Fruit fly (Drosophila melanogaster) whole organism, embryonic: ENCODE measurements around the gene rho-5.

Source experiments
- Abd-B ChIP-seq: fragments of 200-800 bp; sonication (Bioruptor generic); optimal IDR thresholded peaks from 2 replicates; lab custom pipeline; 2018; ENCODE audit warnings: missing biosample characterization, mild to moderate bottlenecking, missing genetic modification characterization, moderate library complexity
- Aef1 ChIP-seq: fragments of 200-800 bp; sonication (Bioruptor generic); IDR thresholded peaks from 3 replicates; pipeline ENCODE4 v1.3.6; 2022; ENCODE audit warnings: missing biosample characterization, missing genetic modification characterization
- B-H2 ChIP-seq: fragments of 200-800 bp; sonication (Bioruptor generic); optimal IDR thresholded peaks from 2 replicates; lab custom pipeline; 2018; ENCODE audit warnings: missing biosample characterization, mild to moderate bottlenecking, missing genetic modification characterization
- Bgb ChIP-seq: fragments of 200-800 bp; sonication (Bioruptor generic); IDR thresholded peaks from 2 replicates; pipeline ENCODE4 v1.3.6; 2022; ENCODE audit warnings: missing biosample characterization, missing genetic modification characterization; ENCODE audit not compliant: partially characterized antibody
- CG10267 ChIP-seq: fragments of 200-800 bp; sonication (Bioruptor generic); optimal IDR thresholded peaks from 2 replicates; lab custom pipeline; 2018; ENCODE audit warnings: missing biosample characterization, mild to moderate bottlenecking, missing genetic modification characterization, moderate library complexity
- CG10321 ChIP-seq: fragments of 200-800 bp; sonication (Bioruptor generic); IDR thresholded peaks from 2 replicates; pipeline ENCODE4 v1.3.6; 2022; ENCODE audit warnings: missing biosample characterization, missing genetic modification characterization
- CG10979 ChIP-seq: fragments of 200-800 bp; sonication (Bioruptor generic); optimal IDR thresholded peaks from 2 replicates; lab custom pipeline; 2018; ENCODE audit warnings: missing biosample characterization, mild to moderate bottlenecking, missing genetic modification characterization, moderate library complexity
- CG12744 ChIP-seq: fragments of 200-800 bp; sonication (Bioruptor generic); optimal IDR thresholded peaks from 2 replicates; lab custom pipeline; 2016; ENCODE audit warnings: missing biosample characterization, missing genetic modification characterization
- CG12942 ChIP-seq: fragments of 200-800 bp; sonication (Bioruptor generic); optimal IDR thresholded peaks from 3 replicates; lab custom pipeline; 2016; ENCODE audit warnings: missing biosample characterization, missing genetic modification characterization
- CG14667 ChIP-seq: fragments of 200-800 bp; sonication (Bioruptor generic); IDR thresholded peaks from 2 replicates; pipeline ENCODE4 v1.3.6; 2022; ENCODE audit warnings: missing biosample characterization, missing genetic modification characterization
- CG15696 ChIP-seq: fragments of 200-800 bp; sonication (Bioruptor generic); optimal IDR thresholded peaks from 2 replicates; lab custom pipeline; 2019; ENCODE audit warnings: missing biosample characterization, mild to moderate bottlenecking, missing genetic modification characterization, moderate library complexity
- CG17385 ChIP-seq: fragments of 200-800 bp; sonication (Bioruptor generic); optimal IDR thresholded peaks from 3 replicates; lab custom pipeline; 2018; ENCODE audit warnings: missing biosample characterization, mild to moderate bottlenecking, missing genetic modification characterization
- CG17568 ChIP-seq: fragments of 200-800 bp; sonication (Bioruptor generic); optimal IDR thresholded peaks from 2 replicates; lab custom pipeline; 2018; ENCODE audit warnings: missing biosample characterization, mild to moderate bottlenecking, missing genetic modification characterization, moderate library complexity
- CG30403 ChIP-seq: fragments of 200-800 bp; sonication (Bioruptor generic); optimal IDR thresholded peaks from 3 replicates; lab custom pipeline; 2016; ENCODE audit warnings: missing biosample characterization, missing genetic modification characterization
- CG3407 ChIP-seq: fragments of 200-800 bp; sonication (Bioruptor generic); optimal IDR thresholded peaks from 2 replicates; lab custom pipeline; 2018; ENCODE audit warnings: missing biosample characterization, mild to moderate bottlenecking, missing genetic modification characterization
- CG3995 ChIP-seq: fragments of 200-800 bp; sonication (Bioruptor generic); optimal IDR thresholded peaks from 3 replicates; lab custom pipeline; 2016; ENCODE audit warnings: missing biosample characterization, missing genetic modification characterization
- CG4707 ChIP-seq: fragments of 200-800 bp; sonication (Bioruptor generic); optimal IDR thresholded peaks from 2 replicates; lab custom pipeline; 2018; ENCODE audit warnings: missing biosample characterization, mild to moderate bottlenecking, missing genetic modification characterization, moderate library complexity
- CG7357 ChIP-seq: fragments of 200-800 bp; sonication (Bioruptor generic); IDR thresholded peaks from 3 replicates; pipeline ENCODE4 v1.3.6; 2022; ENCODE audit warnings: missing biosample characterization, missing genetic modification characterization
- CG7928 ChIP-seq: fragments of 200-800 bp; sonication (Bioruptor generic); optimal IDR thresholded peaks from 2 replicates; lab custom pipeline; 2017; ENCODE audit warnings: missing biosample characterization, mild to moderate bottlenecking, missing genetic modification characterization
- CG8359 ChIP-seq: fragments of 200-800 bp; sonication (Bioruptor generic); optimal IDR thresholded peaks from 2 replicates; lab custom pipeline; 2017; ENCODE audit warnings: missing biosample characterization, mild to moderate bottlenecking, missing genetic modification characterization, borderline replicate concordance
- CG8924 ChIP-seq: fragments of 200-800 bp; optimal IDR thresholded peaks from 3 replicates; lab custom pipeline; 2019; ENCODE audit warnings: missing biosample characterization, mild to moderate bottlenecking, missing genetic modification characterization, moderate library complexity
- CG8944 ChIP-seq: fragments of 200-800 bp; sonication (Bioruptor generic); optimal IDR thresholded peaks from 3 replicates; lab custom pipeline; 2016; ENCODE audit warnings: missing biosample characterization, missing genetic modification characterization
- CTCF ChIP-seq: fragments of 200-800 bp; sonication (Bioruptor generic); optimal IDR thresholded peaks from 2 replicates; lab custom pipeline; 2017; ENCODE audit warnings: missing biosample characterization, mild to moderate bottlenecking, missing genetic modification characterization, moderate library complexity
- CrebB ChIP-seq: fragments of 200-800 bp; sonication (Bioruptor generic); optimal IDR thresholded peaks from 3 replicates; lab custom pipeline; 2018; ENCODE audit warnings: missing biosample characterization, mild to moderate bottlenecking, missing genetic modification characterization
- Dbx ChIP-seq: fragments of 200-800 bp; sonication (Bioruptor generic); IDR thresholded peaks from 3 replicates; pipeline ENCODE4 v1.3.6; 2022; ENCODE audit warnings: missing biosample characterization, missing genetic modification characterization
- Drgx ChIP-seq: fragments of 200-800 bp; sonication (Bioruptor generic); IDR thresholded peaks from 2 replicates; pipeline ENCODE4 v1.3.6; 2022; ENCODE audit warnings: missing biosample characterization, missing genetic modification characterization
- ERR ChIP-seq: fragments of 200-800 bp; sonication (Bioruptor generic); optimal IDR thresholded peaks from 2 replicates; lab custom pipeline; 2016; ENCODE audit warnings: missing biosample characterization, missing genetic modification characterization
- Fer3 ChIP-seq: fragments of 200-800 bp; sonication (Bioruptor generic); optimal IDR thresholded peaks from 2 replicates; lab custom pipeline; 2018; ENCODE audit warnings: missing biosample characterization, mild to moderate bottlenecking, missing genetic modification characterization, moderate library complexity
- H15 ChIP-seq: fragments of 200-800 bp; sonication (Bioruptor generic); IDR thresholded peaks from 3 replicates; pipeline ENCODE4 v1.3.6; 2022; ENCODE audit warnings: missing biosample characterization, missing genetic modification characterization
- Kr ChIP-seq: fragments of 200-800 bp; sonication (Bioruptor generic); optimal IDR thresholded peaks from 2 replicates; lab custom pipeline; 2017; ENCODE audit warnings: missing biosample characterization, mild to moderate bottlenecking, missing genetic modification characterization
- Lpt ChIP-seq: fragments of >200 bp; optimal IDR thresholded peaks from 2 replicates; lab custom pipeline; 2018; ENCODE audit warnings: missing biosample characterization, missing genetic modification characterization
- Opbp ChIP-seq: fragments of 200-800 bp; sonication (Bioruptor generic); IDR thresholded peaks from 3 replicates; pipeline ENCODE4 v1.3.6; 2022; ENCODE audit warnings: missing biosample characterization, missing genetic modification characterization; ENCODE audit not compliant: partially characterized antibody
- PHDP ChIP-seq: fragments of 200-800 bp; sonication (Bioruptor generic); optimal IDR thresholded peaks from 3 replicates; lab custom pipeline; 2018; ENCODE audit warnings: missing biosample characterization, mild to moderate bottlenecking, missing genetic modification characterization, moderate library complexity
- Rx ChIP-seq: fragments of 200-800 bp; sonication (Bioruptor generic); IDR thresholded peaks from 2 replicates; pipeline ENCODE4 v1.3.6; 2022; ENCODE audit warnings: missing biosample characterization, missing genetic modification characterization
- Six4 ChIP-seq: fragments of 200-800 bp; sonication (Bioruptor generic); optimal IDR thresholded peaks from 2 replicates; lab custom pipeline; 2016; ENCODE audit warnings: missing biosample characterization, missing genetic modification characterization
- ab ChIP-seq: fragments of 200-800 bp; sonication (Bioruptor generic); optimal IDR thresholded peaks from 2 replicates; lab custom pipeline; 2016; ENCODE audit warnings: missing biosample characterization, missing genetic modification characterization
- aop ChIP-seq: fragments of 200-800 bp; sonication (Bioruptor generic); IDR thresholded peaks from 2 replicates; pipeline ENCODE4 v1.3.6; 2022; ENCODE audit warnings: missing biosample characterization, missing genetic modification characterization
- bcd ChIP-seq: fragments of 200-800 bp; sonication (Bioruptor generic); optimal IDR thresholded peaks from 2 replicates; lab custom pipeline; 2017; ENCODE audit warnings: missing biosample characterization, mild to moderate bottlenecking, missing genetic modification characterization
- corto ChIP-seq: fragments of 200-800 bp; sonication (Bioruptor generic); optimal IDR thresholded peaks from 2 replicates; lab custom pipeline; 2016; ENCODE audit warnings: missing biosample characterization, mild to moderate bottlenecking, missing genetic modification characterization, moderate library complexity
- gce ChIP-seq: fragments of 200-800 bp; sonication (Bioruptor generic); IDR thresholded peaks from 3 replicates; pipeline ENCODE4 v1.3.6; 2022; ENCODE audit warnings: missing biosample characterization, missing genetic modification characterization
- gt ChIP-seq: fragments of 200-800 bp; sonication (Bioruptor generic); IDR thresholded peaks from 2 replicates; pipeline ENCODE4 v1.3.6; 2022; ENCODE audit warnings: missing biosample characterization, missing genetic modification characterization
- her ChIP-seq: fragments of 200-800 bp; sonication (Bioruptor generic); optimal IDR thresholded peaks from 2 replicates; lab custom pipeline; 2016; ENCODE audit warnings: missing biosample characterization, missing genetic modification characterization
- kah ChIP-seq: fragments of 200-800 bp; sonication (Bioruptor generic); optimal IDR thresholded peaks from 2 replicates; lab custom pipeline; 2018; ENCODE audit warnings: missing biosample characterization, mild to moderate bottlenecking, missing genetic modification characterization
- lilli ChIP-seq: fragments of 200-800 bp; sonication (Bioruptor generic); optimal IDR thresholded peaks from 3 replicates; lab custom pipeline; 2016; ENCODE audit warnings: missing biosample characterization, missing genetic modification characterization
- nom ChIP-seq: fragments of 200-800 bp; sonication (Bioruptor generic); optimal IDR thresholded peaks from 2 replicates; lab custom pipeline; 2017; ENCODE audit warnings: missing biosample characterization, missing genetic modification characterization, mild to moderate bottlenecking, moderate library complexity, missing genetic modification reagents
- org-1 ChIP-seq: fragments of 200-800 bp; sonication (Bioruptor generic); optimal IDR thresholded peaks from 2 replicates; lab custom pipeline; 2017; ENCODE audit warnings: missing biosample characterization, missing genetic modification characterization
- otp ChIP-seq: fragments of 200-800 bp; sonication (Bioruptor generic); IDR thresholded peaks from 3 replicates; pipeline ENCODE4, ENCODE4 v1.3.6; 2022; ENCODE audit warnings: missing biosample characterization, missing genetic modification characterization
- pita ChIP-seq: fragments of 200-800 bp; sonication (Bioruptor generic); optimal IDR thresholded peaks from 2 replicates; lab custom pipeline; 2017; ENCODE audit warnings: missing biosample characterization, mild to moderate bottlenecking, missing genetic modification characterization
- tin ChIP-seq: fragments of 200-800 bp; sonication (Bioruptor generic); optimal IDR thresholded peaks from 3 replicates; lab custom pipeline; 2016; ENCODE audit warnings: missing biosample characterization, missing genetic modification characterization
- trh ChIP-seq: fragments of 200-800 bp; sonication (Bioruptor generic); optimal IDR thresholded peaks from 2 replicates; lab custom pipeline; 2016; ENCODE audit warnings: missing biosample characterization, missing genetic modification characterization

rho-5 gene

DNA sequence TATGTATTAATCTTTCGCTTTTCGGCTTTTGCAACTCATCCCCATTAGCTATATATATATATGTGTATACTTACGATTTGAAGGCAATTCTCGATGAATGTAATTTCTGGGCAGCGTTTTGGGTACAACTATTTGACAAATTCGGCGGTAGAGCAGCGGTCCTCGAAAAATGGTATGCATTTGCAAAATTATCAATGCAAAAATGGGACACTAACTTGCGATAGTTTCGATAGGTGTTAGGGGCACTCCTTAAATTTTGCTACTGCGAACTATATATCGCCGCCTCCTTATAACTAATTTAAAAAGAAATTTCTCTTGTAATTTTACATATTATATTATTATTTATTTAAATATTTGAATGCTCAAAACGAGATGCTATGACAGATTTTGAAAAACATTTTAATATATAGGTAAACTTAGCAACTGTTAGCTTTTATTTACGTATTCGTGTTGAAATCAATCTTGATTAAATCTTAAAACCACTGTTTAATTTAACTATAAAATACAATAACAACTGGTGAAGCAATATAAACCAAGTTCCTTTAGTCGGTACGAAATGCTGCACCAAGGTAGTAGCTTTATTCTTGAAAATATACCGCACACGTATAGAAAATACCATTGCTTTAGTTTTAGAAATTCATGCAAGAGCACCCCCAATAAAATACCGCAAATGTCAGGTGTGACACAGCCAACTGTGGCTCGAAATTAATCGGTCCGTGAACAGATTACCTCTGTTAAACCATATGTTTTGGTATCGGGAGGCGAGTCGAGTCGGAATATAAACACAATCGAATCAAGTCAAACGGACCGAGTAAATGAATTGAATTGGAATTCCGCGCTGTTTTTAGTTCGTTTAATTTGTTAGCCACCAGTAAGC is 39.8 kb upstream of the rho-5 start, which contains the start of the genes CG5355 and Klp31E (continued):
- no peak for TF ChIP-seq CG10321 (GFP tag; lab: Robert Waterston, UW)
- no peak for TF ChIP-seq CG7928 (GFP tag; lab: Kevin White, UChicago)
- TF ChIP-seq CrebB (tag; lab: Kevin White, UChicago) = no peak
- TF ChIP-seq ERR (GFP tag; lab: Kevin White, UChicago) = no peak
- TF ChIP-seq CG10267 (tag; lab: Kevin White, UChicago) = peak; percentile 72
- no peak for TF ChIP-seq ab (GFP tag; lab: Kevin White, UChicago)
- no peak for TF ChIP-seq H15 (GFP tag; lab: Robert Waterston, UW)
- TF ChIP-seq CG3995 (GFP tag; lab: Kevin White, UChicago) = peak; percentile 10
- TF ChIP-seq nom (GFP tag; lab: Kevin White, UChicago) = peak; percentile 9
- no peak for TF ChIP-seq otp (GFP tag; lab: Robert Waterston, UW)
- TF ChIP-seq Lpt (GFP tag; lab: Kevin White, UChicago) = no peak
- TF ChIP-seq lilli (GFP tag; lab: Kevin White, UChicago) = peak; percentile 74
- peak; percentile 63 for TF ChIP-seq Bgb (GFP tag; lab: Robert Waterston, UW)
- TF ChIP-seq Opbp = peak; percentile 71; the same call in 2 of the 3 replicates
- peak; percentile 58; the same call in 1 of the 3 replicates for TF ChIP-seq Dbx (GFP tag; lab: Robert Waterston, UW)
- TF ChIP-seq CG4707 = no peak
- no peak for TF ChIP-seq CTCF (GFP tag; lab: Kevin White, UChicago)
- TF ChIP-seq B-H2 (GFP tag; lab: Kevin White, UChicago) = no peak
- TF ChIP-seq CG10979 = peak; percentile 72
- TF ChIP-seq CG12744 = no peak
- TF ChIP-seq her (GFP tag; lab: Kevin White, UChicago) = no peak
- peak; percentile 43; the same call in 1 of the 2 replicates for TF ChIP-seq CG14667 (GFP tag; lab: Robert Waterston, UW)
- no peak for TF ChIP-seq gt
- peak; percentile 37 for TF ChIP-seq Drgx (GFP tag; lab: Robert Waterston, UW)
- peak; percentile 79 for TF ChIP-seq CG30403 (GFP tag; lab: Kevin White, UChicago)
- peak; percentile 32; the same call in 1 of the 3 replicates for TF ChIP-seq gce (GFP tag; lab: Robert Waterston, UW)
- peak; percentile 57 for TF ChIP-seq tin
- peak; percentile 70 for TF ChIP-seq CG15696 (tag; lab: Kevin White, UChicago)
- no peak for TF ChIP-seq Rx (GFP tag; lab: Robert Waterston, UW)
- peak; percentile 72 for TF ChIP-seq bcd (GFP tag; lab: Kevin White, UChicago)
- TF ChIP-seq CG8944 (GFP tag; lab: Kevin White, UChicago) = peak; percentile 41
- TF ChIP-seq CG17385 (GFP tag; lab: Kevin White, UChicago) = peak; percentile 47
- no peak for TF ChIP-seq kah (GFP tag; lab: Kevin White, UChicago)
- no peak for TF ChIP-seq org-1 (GFP tag; lab: Kevin White, UChicago)
- TF ChIP-seq corto (GFP tag; lab: Kevin White, UChicago) = no peak
- peak; percentile 49 for TF ChIP-seq Fer3
- TF ChIP-seq pita (GFP tag; lab: Kevin White, UChicago) = no peak
- TF ChIP-seq CG17568 (GFP tag; lab: Kevin White, UChicago) = no peak
- 0 out of 2 replicates have a peak, but pooled peaks have one; percentile 11 for TF ChIP-seq aop (GFP tag; lab: Robert Waterston, UW)
- peak; percentile 76 for TF ChIP-seq CG8924 (tag; lab: Kevin White, UChicago)
- TF ChIP-seq CG7357 (GFP tag; lab: Robert Waterston, UW) = peak; percentile 49; the same call in 1 of the 3 replicates
- no peak for TF ChIP-seq Abd-B (GFP tag; lab: Kevin White, UChicago)
- 0 out of 3 replicates have a peak, but pooled peaks have one; percentile 26 for TF ChIP-seq Aef1 (GFP tag; lab: Robert Waterston, UW)
- TF ChIP-seq PHDP (tag; lab: Kevin White, UChicago) = peak; percentile 56
- peak; percentile 61 for TF ChIP-seq Six4 (GFP tag; lab: Kevin White, UChicago)
- TF ChIP-seq Kr (GFP tag; lab: Kevin White, UChicago) = no peak
- TF ChIP-seq CG8359 (GFP tag; lab: Kevin White, UChicago) = peak; percentile 14
- no peak for TF ChIP-seq CG3407
- peak; percentile 13 for TF ChIP-seq trh (GFP tag; lab: Kevin White, UChicago)
- TF ChIP-seq CG12942 (GFP tag; lab: Kevin White, UChicago) = peak; percentile 42
